Worm (Caenorhabditis elegans) whole organism, L2 larva: ENCODE measurements around the gene ptp-1.

Source experiments
- Y55F3AM.14 ChIP-seq: fragments of 200-800 bp; sonication (Bioruptor generic); optimal IDR thresholded peaks from 2 replicates; lab custom pipeline; 2018; ENCODE audit warnings: mild to moderate bottlenecking, missing genetic modification characterization, missing compliant biosample characterization
- blmp-1 ChIP-seq: sonication (generic microtip); optimal IDR thresholded peaks from 2 replicates; lab custom pipeline; 2017; ENCODE audit warnings: missing genetic modification characterization, mild to moderate bottlenecking, missing compliant biosample characterization, antibody characterized with exemption, moderate library complexity; ENCODE audit not compliant: insufficient read depth
- egl-27 ChIP-seq: sonication (generic microtip); optimal IDR thresholded peaks from 3 replicates; lab custom pipeline; 2017; ENCODE audit warnings: missing biosample characterization, missing genetic modification reagents, missing genetic modification characterization
- elt-3 ChIP-seq: sonication (generic microtip); optimal IDR thresholded peaks from 2 replicates; lab custom pipeline; 2017; ENCODE audit warnings: missing biosample characterization, missing genetic modification characterization
- mbf-1 ChIP-seq: sonication (generic microtip); optimal IDR thresholded peaks from 2 replicates; lab custom pipeline; 2017; ENCODE audit warnings: missing biosample characterization, missing genetic modification characterization
- mdl-1 ChIP-seq, 2 experiments: fragments of 150-350 bp in 1 of 2; sonication (generic microtip) in 1 of 2; optimal IDR thresholded peaks; 2 replicates each; lab custom pipeline; 2017; ENCODE audit warnings: missing biosample characterization in 2 of 2, missing genetic modification characterization in 2 of 2
- nhr-10 ChIP-seq: sonication (generic microtip); optimal IDR thresholded peaks from 2 replicates; lab custom pipeline; 2017; ENCODE audit warnings: missing biosample characterization, missing genetic modification characterization
- unc-62 ChIP-seq: fragments of 150-350 bp; optimal IDR thresholded peaks from 2 replicates; lab custom pipeline; 2014; ENCODE audit warnings: missing biosample characterization, missing genetic modification reagents, missing genetic modification characterization
- ztf-11 ChIP-seq: sonication (generic microtip); optimal IDR thresholded peaks from 2 replicates; lab custom pipeline; 2017; ENCODE audit warnings: missing biosample characterization, missing genetic modification characterization

ce11 chrIII:3571371-3571902, 19.1 kb upstream of the ptp-1 start:
- TF ChIP-seq blmp-1 (tag; lab: Kevin White, UChicago) (no peak), unc-62 (no peak), mbf-1 (tag; lab: Kevin White, UChicago) (no peak), egl-27 (tag; lab: Kevin White, UChicago) (no peak), ztf-11 (no peak), elt-3 (no peak), Y55F3AM.14 (GFP tag; lab: Kevin White, UChicago) (no peak), nhr-10 (tag; lab: Kevin White, UChicago) (no peak), mdl-1 (tag; optimal IDR thresholded peaks at IDR 0.05; lab: Kevin White, UChicago) (no peak)
